Worm (Caenorhabditis elegans) whole organism, L3 larva: ENCODE data around the gene H04D03.4.

Experiments
- ZK546.5 ChIP-seq: sonication (generic microtip); optimal IDR thresholded peaks from 2 replicates; lab custom pipeline; 2017; ENCODE audit warnings: missing biosample characterization, missing genetic modification characterization
- aly-2 ChIP-seq: fragments of 150-350 bp; optimal IDR thresholded peaks from 2 replicates; lab custom pipeline; 2014; ENCODE audit warnings: missing biosample characterization, missing genetic modification characterization
- ama-1 ChIP-seq: fragments of 150-350 bp; optimal IDR thresholded peaks from 2 replicates; lab custom pipeline; 2018
- ceh-16 ChIP-seq: sonication (generic microtip); optimal IDR thresholded peaks from 2 replicates; lab custom pipeline; 2017; ENCODE audit warnings: missing biosample characterization, missing genetic modification characterization
- ceh-28 ChIP-seq: fragments of 150-350 bp; optimal IDR thresholded peaks from 2 replicates; lab custom pipeline; 2014; ENCODE audit warnings: missing biosample characterization, missing genetic modification reagents, missing genetic modification characterization
- ceh-82 ChIP-seq: fragments of 150-350 bp; optimal IDR thresholded peaks from 2 replicates; lab custom pipeline; 2014; ENCODE audit warnings: missing biosample characterization, missing genetic modification characterization
- ceh-9 ChIP-seq: sonication (generic microtip); optimal IDR thresholded peaks from 2 replicates; lab custom pipeline; 2018; ENCODE audit warnings: missing biosample characterization, missing genetic modification characterization
- daf-12 ChIP-seq: fragments of 150-350 bp; optimal IDR thresholded peaks from 2 replicates; lab custom pipeline; 2014; ENCODE audit warnings: missing biosample characterization, missing genetic modification reagents, missing genetic modification characterization
- egl-5 ChIP-seq: fragments of 150-350 bp; optimal IDR thresholded peaks from 2 replicates; lab custom pipeline; 2017; ENCODE audit warnings: missing biosample characterization, missing genetic modification reagents, missing genetic modification characterization, inconsistent platforms
- elt-1 ChIP-seq: fragments of 150-350 bp; optimal IDR thresholded peaks from 2 replicates; lab custom pipeline; 2014; ENCODE audit warnings: missing biosample characterization, missing genetic modification characterization
- elt-2 ChIP-seq: sonication (generic microtip); optimal IDR thresholded peaks from 2 replicates; lab custom pipeline; 2016; ENCODE audit warnings: missing genetic modification reagents, mild to moderate bottlenecking, missing genetic modification characterization, missing compliant biosample characterization
- elt-3 ChIP-seq, 3 experiments: fragments of 150-350 bp in 1 of 3; sonication (generic microtip) in 2 of 3; optimal IDR thresholded peaks; 2 replicates in 2 of 3; 4 replicates in 1 of 3; lab custom pipeline; 2014 to 2017; ENCODE audit warnings: missing biosample characterization in 3 of 3, missing genetic modification characterization in 3 of 3
- eor-1 ChIP-seq, 2 experiments: fragments of 150-350 bp; optimal IDR thresholded peaks; 2 replicates each; lab custom pipeline; 2014 to 2018; ENCODE audit warnings: missing biosample characterization in 2 of 2, missing genetic modification characterization in 2 of 2
- fkh-2 ChIP-seq: fragments of 150-350 bp; optimal IDR thresholded peaks from 2 replicates; lab custom pipeline; 2014; ENCODE audit warnings: missing biosample characterization, missing genetic modification reagents, missing genetic modification characterization
- fos-1 ChIP-seq: fragments of 150-350 bp; optimal IDR thresholded peaks from 2 replicates; lab custom pipeline; 2014; ENCODE audit warnings: missing biosample characterization, missing genetic modification characterization
- hmg-11 ChIP-seq: sonication (generic microtip); optimal IDR thresholded peaks from 2 replicates; lab custom pipeline; 2016; ENCODE audit warnings: missing genetic modification characterization, missing compliant biosample characterization
- jun-1 ChIP-seq: fragments of 150-350 bp; optimal IDR thresholded peaks from 2 replicates; lab custom pipeline; 2014; ENCODE audit warnings: missing biosample characterization, missing genetic modification reagents, missing genetic modification characterization
- lin-15B ChIP-seq: fragments of 150-350 bp; optimal IDR thresholded peaks from 2 replicates; lab custom pipeline; 2014; ENCODE audit warnings: missing biosample characterization, missing genetic modification characterization
- mdl-1 ChIP-seq: fragments of 150-350 bp; optimal IDR thresholded peaks from 2 replicates; lab custom pipeline; 2014; ENCODE audit warnings: missing biosample characterization, missing genetic modification characterization
- nfya-1 ChIP-seq: sonication (generic microtip); optimal IDR thresholded peaks from 2 replicates; lab custom pipeline; 2017; ENCODE audit warnings: missing genetic modification characterization, mild to moderate bottlenecking, missing compliant biosample characterization, antibody characterized with exemption, moderate library complexity; ENCODE audit not compliant: insufficient read depth
- nhr-11 ChIP-seq: fragments of 150-350 bp; optimal IDR thresholded peaks from 2 replicates; lab custom pipeline; 2014; ENCODE audit warnings: missing biosample characterization, missing genetic modification characterization
- nhr-23 ChIP-seq: fragments of 150-350 bp; optimal IDR thresholded peaks from 2 replicates; lab custom pipeline; 2014; ENCODE audit warnings: missing biosample characterization, missing genetic modification reagents, missing genetic modification characterization
- nhr-25 ChIP-seq: sonication (generic microtip); optimal IDR thresholded peaks from 2 replicates; lab custom pipeline; 2017; ENCODE audit warnings: missing biosample characterization, missing genetic modification characterization
- nhr-28 ChIP-seq: fragments of 150-350 bp; optimal IDR thresholded peaks from 2 replicates; lab custom pipeline; 2014; ENCODE audit warnings: missing biosample characterization, missing genetic modification characterization
- nhr-67 ChIP-seq: fragments of 150-350 bp; optimal IDR thresholded peaks from 2 replicates; lab custom pipeline; 2014; ENCODE audit warnings: missing biosample characterization, missing genetic modification characterization
- nhr-76 ChIP-seq: fragments of 150-350 bp; sonication (generic microtip); optimal IDR thresholded peaks from 5 replicates; lab custom pipeline; 2014; ENCODE audit warnings: missing biosample characterization, missing genetic modification characterization
- nhr-77 ChIP-seq: fragments of 150-350 bp; optimal IDR thresholded peaks from 2 replicates; lab custom pipeline; 2014; ENCODE audit warnings: missing biosample characterization, missing genetic modification characterization
- pha-4 ChIP-seq: fragments of 150-350 bp; optimal IDR thresholded peaks from 2 replicates; lab custom pipeline; 2014; ENCODE audit warnings: missing biosample characterization, missing genetic modification reagents, missing genetic modification characterization
- pqm-1 ChIP-seq: fragments of 150-350 bp; optimal IDR thresholded peaks from 2 replicates; lab custom pipeline; 2017; ENCODE audit warnings: missing biosample characterization, missing genetic modification characterization, inconsistent platforms
- sea-2 ChIP-seq: fragments of 150-350 bp; sonication (generic microtip); optimal IDR thresholded peaks from 4 replicates; lab custom pipeline; 2014; ENCODE audit warnings: missing biosample characterization, missing genetic modification reagents, missing genetic modification characterization
- skn-1 ChIP-seq: fragments of 150-350 bp; optimal IDR thresholded peaks from 2 replicates; lab custom pipeline; 2014; ENCODE audit warnings: missing biosample characterization, missing genetic modification characterization
- tbx-2 ChIP-seq: sonication (generic microtip); optimal IDR thresholded peaks from 2 replicates; lab custom pipeline; 2016; ENCODE audit warnings: mild to moderate bottlenecking, missing genetic modification characterization, missing compliant biosample characterization
- unc-39 ChIP-seq: sonication (generic microtip); optimal IDR thresholded peaks from 4 replicates; lab custom pipeline; 2017; ENCODE audit warnings: missing biosample characterization, missing genetic modification characterization
- zag-1 ChIP-seq: fragments of 150-350 bp; optimal IDR thresholded peaks from 2 replicates; lab custom pipeline; 2014; ENCODE audit warnings: missing biosample characterization, missing genetic modification characterization
- ztf-11 ChIP-seq: fragments of 150-350 bp; optimal IDR thresholded peaks from 2 replicates; lab custom pipeline; 2014; ENCODE audit warnings: missing biosample characterization, missing genetic modification characterization
- ztf-4 ChIP-seq: fragments of 150-350 bp; optimal IDR thresholded peaks from 2 replicates; lab custom pipeline; 2014; ENCODE audit warnings: missing biosample characterization, missing genetic modification characterization

Gene H04D03.4

ce11 chrIII:10474945-10475344 is 24.0 kb upstream of the H04D03.4 start, which contains the start of gene D2045.9:
D2045.9 (plus strand) TSS chrIII:10475245.
- TF ChIP-seq unc-39 (tag; lab: Kevin White, UChicago) (no peak), sea-2 (GFP tag; lab: Kevin White, UChicago) (no peak), nhr-25 (no peak), nhr-76 (tag; lab: Kevin White, UChicago) (no peak), eor-1 (tag; optimal IDR thresholded peaks at IDR 0.05; lab: Kevin White, UChicago) (no peak), tbx-2 (tag; lab: Kevin White, UChicago) (no peak), nhr-23 (tag; lab: Kevin White, UChicago) (no peak), nhr-11 (tag; lab: Kevin White, UChicago) (no peak), aly-2 (no peak), elt-1 (tag; lab: Kevin White, UChicago) (no peak)
- TF ChIP-seq, all 47 proteins: peak for 0

- TF ChIP-seq nhr-23 (tag; lab: Kevin White, UChicago): no peak
- peak; percentile 25 for TF ChIP-seq nfya-1 (tag; lab: Kevin White, UChicago)
- peak; percentile 1 for TF ChIP-seq pha-4 (tag; lab: Kevin White, UChicago)
- TF ChIP-seq pqm-1 (tag; lab: Kevin White, UChicago): no peak
- TF ChIP-seq egl-5 (tag; lab: Kevin White, UChicago): peak; percentile 80
- peak; percentile 23 for TF ChIP-seq lin-15B
- peak; percentile 94 for TF ChIP-seq skn-1 (tag; lab: Kevin White, UChicago)
Observed at ce11 chrIII:10470927-10471326, 20.0 kb upstream of the H04D03.4 start, which contains the start of gene cul-1. cul-1 (plus strand) TSS chrIII:10471237.

- TF ChIP-seq elt-2 (tag; lab: Kevin White, UChicago) (no peak), lin-15B (no peak), nhr-25 (no peak), unc-39 (tag; lab: Kevin White, UChicago) (no peak), hmg-11 (tag; lab: Kevin White, UChicago) (no peak), zag-1 (tag; lab: Kevin White, UChicago) (no peak), elt-3 (tag; optimal IDR thresholded peaks at IDR 0.05; lab: Kevin White, UChicago) (no peak), aly-2 (no peak), mdl-1 (no peak), ZK546.5 (tag; lab: Kevin White, UChicago) (no peak), pqm-1 (tag; lab: Kevin White, UChicago) (no peak), ztf-11 (tag; lab: Kevin White, UChicago) (no peak)
Observed at ce11 chrIII:10469574-10470055, 18.7 kb upstream of the H04D03.4 start, which contains the start of gene D2045.5. D2045.5 (minus strand) TSS chrIII:10469624.

- no peak for TF ChIP-seq daf-12 (tag; lab: Kevin White, UChicago)
- TF ChIP-seq nhr-25: no peak
- TF ChIP-seq skn-1 (tag; lab: Kevin White, UChicago): no peak
- TF ChIP-seq hmg-11 (tag; lab: Kevin White, UChicago): no peak
- TF ChIP-seq elt-1 (tag; lab: Kevin White, UChicago): no peak
- no peak for TF ChIP-seq unc-39 (tag; lab: Kevin White, UChicago)
Observed at ce11 chrIII:10464455-10464854, 13.5 kb upstream of the H04D03.4 start.

- TF ChIP-seq nhr-11 (tag; lab: Kevin White, UChicago) (no peak), pqm-1 (tag; lab: Kevin White, UChicago) (peak; percentile 69), ZK546.5 (tag; lab: Kevin White, UChicago) (no peak), nhr-28 (tag; lab: Kevin White, UChicago) (no peak), ceh-82 (tag; lab: Kevin White, UChicago) (no peak), eor-1 (tag; optimal IDR thresholded peaks at IDR 0.05; lab: Kevin White, UChicago) (no peak), nhr-76 (tag; lab: Kevin White, UChicago) (no peak), skn-1 (tag; lab: Kevin White, UChicago) (peak; percentile 44), nhr-25 (peak; percentile 70), daf-12 (tag; lab: Kevin White, UChicago) (no peak), nfya-1 (tag; lab: Kevin White, UChicago) (peak; percentile 32), pha-4 (tag; lab: Kevin White, UChicago) (peak; percentile 70), elt-2 (tag; lab: Kevin White, UChicago) (peak; percentile 32), nhr-67 (tag; lab: Kevin White, UChicago) (no peak), unc-39 (tag; lab: Kevin White, UChicago) (no peak), nhr-23 (tag; lab: Kevin White, UChicago) (peak; percentile 67), ama-1 (lab: Kevin White, UChicago) (peak; percentile 36), jun-1 (tag; lab: Kevin White, UChicago) (peak; percentile 18), ceh-16 (tag; lab: Kevin White, UChicago) (no peak), ceh-9 (no peak), fkh-2 (tag; lab: Kevin White, UChicago) (no peak), ztf-4 (tag; lab: Kevin White, UChicago) (no peak), nhr-77 (tag; lab: Kevin White, UChicago) (no peak), fos-1 (tag; lab: Kevin White, UChicago) (no peak), ceh-28 (tag; lab: Kevin White, UChicago) (peak; percentile 84), sea-2 (GFP tag; lab: Kevin White, UChicago) (no peak)
- TF ChIP-seq, all 47 proteins: peak for 10
Observed at ce11 chrIII:10463653-10464052, 12.7 kb upstream of the H04D03.4 start.
